Worm (Caenorhabditis elegans) whole organism, mixed stage, embryonic: ENCODE measurements around the gene H01G02.1.

ENCODE experiments used
- M03D4.4 ChIP-seq: sonication (generic microtip); optimal IDR thresholded peaks from 2 replicates; lab custom pipeline; 2017; ENCODE audit warnings: mild to moderate bottlenecking, missing genetic modification characterization, missing compliant biosample characterization
- bed-3 ChIP-seq: fragments of 200-800 bp; sonication (Bioruptor generic); optimal IDR thresholded peaks from 3 replicates; lab custom pipeline; 2018; ENCODE audit warnings: mild to moderate bottlenecking, missing genetic modification characterization, moderate library complexity, missing compliant biosample characterization
- blmp-1 ChIP-seq: fragments of 150-350 bp; optimal IDR thresholded peaks from 2 replicates; lab custom pipeline; 2014; ENCODE audit warnings: missing biosample characterization, missing genetic modification characterization
- ceh-39 ChIP-seq: fragments of 150-350 bp; optimal IDR thresholded peaks from 2 replicates; lab custom pipeline; 2014; ENCODE audit warnings: missing biosample characterization, missing genetic modification characterization
- ceh-43 ChIP-seq: fragments of 200-800 bp; sonication (Bioruptor generic); optimal IDR thresholded peaks from 2 replicates; lab custom pipeline; 2018; ENCODE audit warnings: mild to moderate bottlenecking, missing genetic modification characterization, moderate library complexity, missing compliant biosample characterization
- ceh-83 ChIP-seq: fragments of 200-800 bp; sonication (Bioruptor generic); optimal IDR thresholded peaks from 2 replicates; lab custom pipeline; 2018; ENCODE audit warnings: mild to moderate bottlenecking, missing genetic modification characterization, missing compliant biosample characterization
- cnd-1 ChIP-seq: fragments of 200-800 bp; sonication (Bioruptor generic); optimal IDR thresholded peaks from 2 replicates; lab custom pipeline; 2018; ENCODE audit warnings: mild to moderate bottlenecking, missing genetic modification characterization, missing compliant biosample characterization
- drap-1 ChIP-seq: fragments of 200-800 bp; sonication (Bioruptor generic); optimal IDR thresholded peaks from 3 replicates; lab custom pipeline; 2018; ENCODE audit warnings: mild to moderate bottlenecking, missing genetic modification characterization, missing compliant biosample characterization
- elt-1 ChIP-seq: sonication (generic microtip); optimal IDR thresholded peaks from 2 replicates; lab custom pipeline; 2017; ENCODE audit warnings: missing genetic modification characterization, mild to moderate bottlenecking, missing compliant biosample characterization, antibody characterized with exemption, moderate library complexity, borderline replicate concordance; ENCODE audit not compliant: insufficient read depth
- elt-3 ChIP-seq: fragments of 150-350 bp; optimal IDR thresholded peaks from 2 replicates; lab custom pipeline; 2014; ENCODE audit warnings: missing biosample characterization, missing genetic modification characterization
- ham-2 ChIP-seq: fragments of 200-800 bp; sonication (Bioruptor generic); optimal IDR thresholded peaks from 2 replicates; lab custom pipeline; 2018; ENCODE audit warnings: mild to moderate bottlenecking, missing genetic modification characterization, missing compliant biosample characterization
- hlh-1 ChIP-seq: fragments of 150-350 bp; optimal IDR thresholded peaks from 2 replicates; lab custom pipeline; 2014; ENCODE audit warnings: missing biosample characterization, missing genetic modification reagents, missing genetic modification characterization
- mab-5 ChIP-seq: fragments of 150-350 bp; optimal IDR thresholded peaks from 2 replicates; lab custom pipeline; 2014; ENCODE audit warnings: missing biosample characterization, missing genetic modification characterization
- mls-2 ChIP-seq: sonication (generic microtip); optimal IDR thresholded peaks from 2 replicates; lab custom pipeline; 2016; ENCODE audit warnings: mild to moderate bottlenecking, missing genetic modification characterization, moderate library complexity, missing compliant biosample characterization
- nhr-12 ChIP-seq: fragments of 150-350 bp; optimal IDR thresholded peaks from 2 replicates; lab custom pipeline; 2014; ENCODE audit warnings: missing biosample characterization, missing genetic modification characterization
- nhr-2 ChIP-seq: fragments of 150-350 bp; optimal IDR thresholded peaks from 2 replicates; lab custom pipeline; 2014; ENCODE audit warnings: missing biosample characterization, missing genetic modification characterization
- nhr-237 ChIP-seq: fragments of 150-350 bp; optimal IDR thresholded peaks from 2 replicates; lab custom pipeline; 2014; ENCODE audit warnings: missing biosample characterization, missing genetic modification characterization
- nhr-28 ChIP-seq: fragments of 150-350 bp; optimal IDR thresholded peaks from 2 replicates; lab custom pipeline; 2014; ENCODE audit warnings: missing biosample characterization, missing genetic modification characterization
- nhr-76 ChIP-seq: sonication (generic microtip); optimal IDR thresholded peaks from 2 replicates; lab custom pipeline; 2017; ENCODE audit warnings: missing biosample characterization, missing genetic modification characterization
- pha-4 ChIP-seq: fragments of 150-350 bp; optimal IDR thresholded peaks from 2 replicates; lab custom pipeline; 2018; ENCODE audit warnings: missing biosample characterization, missing genetic modification reagents, missing genetic modification characterization
- sem-2 ChIP-seq: fragments of 200-800 bp; sonication (Bioruptor generic); optimal IDR thresholded peaks from 2 replicates; lab custom pipeline; 2018; ENCODE audit warnings: mild to moderate bottlenecking, missing genetic modification characterization, missing compliant biosample characterization
- snpc-4 ChIP-seq: fragments of 150-350 bp; optimal IDR thresholded peaks from 2 replicates; lab custom pipeline; 2014; ENCODE audit warnings: missing biosample characterization, missing genetic modification characterization
- tbx-8 ChIP-seq: fragments of 200-800 bp; sonication (Bioruptor generic); optimal IDR thresholded peaks from 2 replicates; lab custom pipeline; 2018; ENCODE audit warnings: mild to moderate bottlenecking, missing genetic modification characterization, moderate library complexity, missing compliant biosample characterization
- unc-120 ChIP-seq: sonication (generic microtip); optimal IDR thresholded peaks from 2 replicates; lab custom pipeline; 2017; ENCODE audit warnings: missing genetic modification characterization, missing compliant biosample characterization; ENCODE audit not compliant: poor library complexity, severe bottlenecking
- unc-39 ChIP-seq: fragments of 150-350 bp; optimal IDR thresholded peaks from 2 replicates; lab custom pipeline; 2014; ENCODE audit warnings: missing biosample characterization, missing genetic modification characterization
- unc-62 ChIP-seq: fragments of 150-350 bp; optimal IDR thresholded peaks from 2 replicates; lab custom pipeline; 2014; ENCODE audit warnings: missing biosample characterization, missing genetic modification reagents, missing genetic modification characterization
- zip-8 ChIP-seq: fragments of 150-350 bp; optimal IDR thresholded peaks from 2 replicates; lab custom pipeline; 2014; ENCODE audit warnings: missing biosample characterization, missing genetic modification characterization
- ztf-11 ChIP-seq: fragments of 150-350 bp; optimal IDR thresholded peaks from 2 replicates; lab custom pipeline; 2014; ENCODE audit warnings: missing biosample characterization, missing genetic modification characterization

H01G02.1 gene

DNA sequence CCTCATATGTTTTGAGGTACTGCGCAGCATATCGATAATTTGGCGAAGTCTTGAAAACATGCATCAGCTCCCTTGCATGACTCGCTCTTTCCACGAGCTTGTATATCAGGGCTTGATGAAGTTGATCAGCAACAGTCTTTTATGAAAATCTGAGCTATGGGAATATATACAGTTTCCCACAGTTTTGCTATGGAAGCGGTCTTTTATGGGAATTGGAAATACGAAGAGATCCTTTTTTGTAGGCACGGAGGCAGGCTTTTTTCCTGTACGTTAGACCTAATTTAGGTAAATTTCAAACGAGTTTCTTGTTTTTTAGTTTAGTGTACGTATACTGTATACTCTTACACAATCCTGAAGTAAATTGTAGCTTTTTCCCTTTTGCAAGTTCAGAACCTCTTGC lies 48.0 kb downstream of the H01G02.1 start, which contains the start of gene T12A7.9:
Gene T12A7.9, minus strand, starts transcription at position 101 of the 400 bp plus-strand sequence.
- TF ChIP-seq ceh-83 = no peak
- no peak for TF ChIP-seq unc-120 (tag; lab: Kevin White, UChicago)
- TF ChIP-seq pha-4 = no peak
- TF ChIP-seq bed-3 (GFP tag; lab: Kevin White, UChicago) = no peak
- no peak for TF ChIP-seq snpc-4
- TF ChIP-seq mab-5 (tag; lab: Kevin White, UChicago) = no peak
- no peak for TF ChIP-seq nhr-76 (tag; lab: Kevin White, UChicago)

ce11 chrIV:11755003-11755402 lies 49.0 kb downstream of the H01G02.1 start, which contains the start of gene T12A7.10:
Gene T12A7.10 (minus strand): TSS chrIV:11755103.
- TF ChIP-seq unc-39 (tag; lab: Kevin White, UChicago) (no peak), cnd-1 (tag; lab: Kevin White, UChicago) (no peak), ham-2 (GFP tag; lab: Kevin White, UChicago) (no peak), mls-2 (tag; lab: Kevin White, UChicago) (no peak), sem-2 (no peak), nhr-2 (tag; lab: Kevin White, UChicago) (no peak), zip-8 (tag; lab: Kevin White, UChicago) (no peak), ceh-39 (tag; lab: Kevin White, UChicago) (no peak), ceh-43 (GFP tag; lab: Kevin White, UChicago) (no peak), pha-4 (no peak), M03D4.4 (no peak), nhr-28 (tag; lab: Kevin White, UChicago) (no peak), unc-62 (no peak)

DNA sequence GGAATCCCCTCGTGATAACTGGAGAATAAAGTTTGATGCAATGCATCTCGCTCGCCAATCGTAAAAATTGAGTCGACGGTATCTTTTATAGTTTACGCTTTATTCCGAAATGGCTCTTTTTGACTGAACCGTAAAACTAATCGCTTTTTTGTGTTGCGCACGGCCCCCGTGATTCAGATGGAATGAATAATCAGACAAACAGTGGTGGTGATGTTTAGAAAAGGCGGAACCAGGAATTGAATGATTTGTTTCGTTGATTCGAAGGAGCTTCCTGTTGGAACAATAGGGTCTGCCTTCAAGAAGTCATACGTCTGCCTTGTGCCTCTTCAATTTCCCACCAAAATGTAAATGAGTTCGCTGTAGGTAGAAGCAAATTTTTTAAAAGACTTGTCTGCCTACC lies 49.6 kb downstream of the H01G02.1 start, which contains the start of gene scl-18:
Gene scl-18, minus strand, starts transcription at position 101 of the 400 bp plus-strand sequence.
- no peak for TF ChIP-seq sem-2
- TF ChIP-seq zip-8 (tag; lab: Kevin White, UChicago) = no peak
- no peak for TF ChIP-seq elt-3 (tag; lab: Kevin White, UChicago)
- no peak for TF ChIP-seq mab-5 (tag; lab: Kevin White, UChicago)
- no peak for TF ChIP-seq ceh-43 (GFP tag; lab: Kevin White, UChicago)
- no peak for TF ChIP-seq ztf-11 (tag; lab: Kevin White, UChicago)
- no peak for TF ChIP-seq nhr-76 (tag; lab: Kevin White, UChicago)
- TF ChIP-seq bed-3 (GFP tag; lab: Kevin White, UChicago) = no peak
- TF ChIP-seq blmp-1 (tag; lab: Kevin White, UChicago) = no peak
- TF ChIP-seq cnd-1 (tag; lab: Kevin White, UChicago) = no peak
- no peak for TF ChIP-seq M03D4.4
- TF ChIP-seq nhr-2 (tag; lab: Kevin White, UChicago) = no peak
- no peak for TF ChIP-seq tbx-8 (GFP tag; lab: Kevin White, UChicago)
- TF ChIP-seq drap-1 = no peak
- no peak for TF ChIP-seq elt-1 (tag; lab: Kevin White, UChicago)
- no peak for TF ChIP-seq hlh-1
- no peak for TF ChIP-seq ceh-39 (tag; lab: Kevin White, UChicago)
- TF ChIP-seq nhr-12 (tag; lab: Kevin White, UChicago) = no peak
- no peak for TF ChIP-seq nhr-237 (tag; lab: Kevin White, UChicago)
